Fruit fly (Drosophila melanogaster): ENCODE data around the gene RabX5.

dm6 chr3L:1653752-1654151, 16.2 kb downstream of the RabX5 start:
- no peak for TF ChIP-seq h (optimal IDR thresholded peaks at IDR 0.05)
- no peak for TF ChIP-seq ttk (optimal IDR thresholded peaks at IDR 0.05)
- no peak for TF ChIP-seq Myc (optimal IDR thresholded peaks at IDR 0.05)
- TF ChIP-seq insv (optimal IDR thresholded peaks at IDR 0.05) = no peak

Measured in Kc167 (cell line).